Worm (Caenorhabditis elegans): Measurements from ENCODE around the gene tebp-2.

tebp-2 gene

ce11 chrIV:5494099-5494498, 47.3 kb upstream of the tebp-2 start:
- TF ChIP-seq efl-1 (optimal IDR thresholded peaks at IDR 0.05) (no peak), efl-1 (GFP tag; optimal IDR thresholded peaks at IDR 0.05 in 1 of 2) (peak in 1 of 2 experiments; percentile 54), F16B12.6 (tag; optimal IDR thresholded peaks at IDR 0.05) (no peak)

ce11 chrIV:5501414-5501813, 40.0 kb upstream of the tebp-2 start:
- TF ChIP-seq fkh-8 (tag; optimal IDR thresholded peaks at IDR 0.05) (no peak), dsc-1 (tag; optimal IDR thresholded peaks at IDR 0.05) (no peak), blmp-1 (tag; optimal IDR thresholded peaks at IDR 0.05) (no peak), efl-1 (optimal IDR thresholded peaks at IDR 0.05) (no peak), efl-1 (GFP tag; optimal IDR thresholded peaks at IDR 0.05 in 1 of 2) (no peak), nhr-90 (tag; optimal IDR thresholded peaks at IDR 0.05; ENCODE audit: poor library complexity) (no peak), ama-1 (optimal IDR thresholded peaks at IDR 0.05) (no peak), nhr-20 (tag; optimal IDR thresholded peaks at IDR 0.05) (no peak), nhr-76 (tag; optimal IDR thresholded peaks at IDR 0.05) (no peak), nhr-84 (tag; optimal IDR thresholded peaks at IDR 0.05) (no peak), pqm-1 (tag; optimal IDR thresholded peaks at IDR 0.05) (no peak), efl-3 (GFP tag; optimal IDR thresholded peaks at IDR 0.05) (no peak), tbx-2 (tag; optimal IDR thresholded peaks at IDR 0.05) (no peak), ceh-88 (GFP tag; IDR thresholded peaks at IDR 0.05) (no peak), alr-1 (tag; optimal IDR thresholded peaks at IDR 0.05; ENCODE audit: borderline replicate concordance) (no peak), unc-30 (tag; optimal IDR thresholded peaks at IDR 0.05) (no peak)

- TF ChIP-seq mdl-1 (tag; optimal IDR thresholded peaks at IDR 0.05) (no peak), nhr-77 (tag; optimal IDR thresholded peaks at IDR 0.05) (no peak), nhr-85 (tag) (no peak), alr-1 (tag; optimal IDR thresholded peaks at IDR 0.05; ENCODE audit: borderline replicate concordance) (no peak), skn-1 (tag; optimal IDR thresholded peaks at IDR 0.05) (no peak), ceh-63 (GFP tag; optimal IDR thresholded peaks at IDR 0.05) (no peak), ceh-88 (GFP tag; IDR thresholded peaks at IDR 0.05) (no peak), aly-2 (tag; optimal IDR thresholded peaks at IDR 0.05) (no peak)
Measured at ce11 chrIV:5502610-5503009, 38.8 kb upstream of the tebp-2 start.

DNA sequence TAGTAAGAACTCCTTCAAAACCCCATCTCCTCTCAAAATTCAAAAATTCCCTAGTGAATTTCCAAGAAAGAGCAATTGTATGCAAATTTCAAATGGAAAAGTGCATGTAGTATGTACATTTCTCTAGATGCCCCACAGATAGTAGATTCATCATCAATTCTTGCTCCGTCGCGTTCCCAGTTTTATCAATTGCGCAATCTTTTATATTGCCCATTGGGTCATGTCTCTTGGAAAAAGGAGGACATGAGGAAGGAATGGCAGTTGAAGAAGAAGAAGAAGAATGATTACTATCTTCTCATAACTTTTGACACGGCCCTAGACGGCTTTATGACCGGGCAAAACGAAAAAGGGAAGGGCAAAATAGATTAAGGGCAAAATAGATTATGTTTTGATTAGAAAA, 34.8 kb upstream of the tebp-2 start:
- no peak for TF ChIP-seq pag-3 (tag; optimal IDR thresholded peaks at IDR 0.05; ENCODE audit: borderline replicate concordance, insufficient read depth)
- TF ChIP-seq nhr-12 (tag; optimal IDR thresholded peaks at IDR 0.05): no peak
- peak; percentile 50 for TF ChIP-seq lin-14 (GFP tag; optimal IDR thresholded peaks at IDR 0.05)

DNA sequence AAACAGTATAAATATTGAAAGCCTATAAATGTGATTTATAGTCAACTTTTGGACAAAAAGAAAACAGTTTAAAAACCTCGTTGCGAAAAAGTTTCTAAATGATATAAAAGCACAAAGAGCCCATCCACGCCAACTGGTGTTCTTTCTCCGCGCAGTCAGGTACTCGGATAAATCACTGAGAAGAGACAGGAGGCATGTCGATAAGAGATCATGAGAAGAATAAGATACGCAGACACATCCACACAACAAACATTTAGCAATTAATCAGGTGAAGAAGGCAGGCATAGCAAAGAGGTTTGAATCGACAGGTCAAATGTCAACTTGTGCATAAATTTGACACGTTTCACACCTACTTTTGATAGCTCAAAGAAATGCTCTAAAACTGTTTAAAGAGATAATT, 33.7 kb upstream of the tebp-2 start:
- TF ChIP-seq unc-130 (tag; optimal IDR thresholded peaks at IDR 0.05): peak; percentile 2
- TF ChIP-seq nhr-47 (tag; optimal IDR thresholded peaks at IDR 0.05): no peak
- TF ChIP-seq lin-14 (GFP tag; optimal IDR thresholded peaks at IDR 0.05): peak; percentile 59
- no peak for TF ChIP-seq nhr-11 (tag; optimal IDR thresholded peaks at IDR 0.05)
- TF ChIP-seq lsy-2 (tag; optimal IDR thresholded peaks at IDR 0.05): peak in 1 of 2 experiments; percentile 1
- TF ChIP-seq rnt-1 (tag; optimal IDR thresholded peaks at IDR 0.05): peak; percentile 56
- TF ChIP-seq nhr-85 (tag): no peak

ce11 chrIV:5514789-5515188, 26.6 kb upstream of the tebp-2 start:
- no peak for TF ChIP-seq tlp-1 (tag; optimal IDR thresholded peaks at IDR 0.05)
- no peak for TF ChIP-seq swsn-7 (tag; optimal IDR thresholded peaks at IDR 0.05)
- TF ChIP-seq aha-1 (tag; optimal IDR thresholded peaks at IDR 0.05): no peak
- TF ChIP-seq C04F5.9 (tag; optimal IDR thresholded peaks at IDR 0.05): no peak
- TF ChIP-seq fkh-8 (tag; optimal IDR thresholded peaks at IDR 0.05): no peak
- TF ChIP-seq nhr-237 (tag; optimal IDR thresholded peaks at IDR 0.05): no peak
- TF ChIP-seq unc-130 (tag; optimal IDR thresholded peaks at IDR 0.05): no peak
- no peak for TF ChIP-seq mdl-1 (tag; optimal IDR thresholded peaks at IDR 0.05)
- TF ChIP-seq efl-1 (optimal IDR thresholded peaks at IDR 0.05): no peak
- no peak for TF ChIP-seq efl-1 (GFP tag; optimal IDR thresholded peaks at IDR 0.05 in 1 of 2)
- TF ChIP-seq zag-1 (tag; optimal IDR thresholded peaks at IDR 0.05): no peak
- TF ChIP-seq nhr-47 (tag; optimal IDR thresholded peaks at IDR 0.05): no peak
- no peak for TF ChIP-seq rnt-1 (tag; optimal IDR thresholded peaks at IDR 0.05)
- TF ChIP-seq ceh-82 (tag; optimal IDR thresholded peaks at IDR 0.05): no peak
- TF ChIP-seq lir-3 (tag; optimal IDR thresholded peaks at IDR 0.05; ENCODE audit: poor library complexity): no peak
- no peak for TF ChIP-seq ceh-63 (GFP tag; optimal IDR thresholded peaks at IDR 0.05)
